Worm (Caenorhabditis elegans) whole organism, young adult: ENCODE measurements around the gene ZK686.6.
A peak's percentile ranks its signal among the peaks of the same experiment; 100 is the strongest.

Experiments
- B0336.3 ChIP-seq: fragments of 200-800 bp; sonication (Bioruptor generic); IDR thresholded peaks from 2 replicates; pipeline ENCODE4 v1.3.6; 2022; ENCODE audit warnings: missing genetic modification characterization, missing compliant biosample characterization
- F10E7.11 ChIP-seq: sonication (generic microtip); optimal IDR thresholded peaks from 2 replicates; lab custom pipeline; 2017; ENCODE audit warnings: mild to moderate bottlenecking, missing genetic modification characterization, moderate library complexity, missing compliant biosample characterization
- F33H1.4 ChIP-seq: fragments of 200-800 bp; sonication (Bioruptor generic); IDR thresholded peaks from 2 replicates; pipeline ENCODE4 v1.3.6; 2022; ENCODE audit warnings: missing genetic modification reagents, missing genetic modification characterization, missing compliant biosample characterization
- F39B2.1 ChIP-seq: fragments of 200-800 bp; sonication (Bioruptor generic); IDR thresholded peaks from 2 replicates; pipeline ENCODE4 v1.3.6; 2022; ENCODE audit warnings: missing genetic modification reagents, missing genetic modification characterization, missing compliant biosample characterization
- F49E8.2 ChIP-seq: sonication (generic microtip); optimal IDR thresholded peaks from 3 replicates; lab custom pipeline; 2017; ENCODE audit warnings: missing genetic modification characterization, mild to moderate bottlenecking, missing compliant biosample characterization, antibody characterized with exemption, moderate library complexity; ENCODE audit not compliant: insufficient read depth
- F55B11.4 ChIP-seq: sonication (generic microtip); optimal IDR thresholded peaks from 2 replicates; lab custom pipeline; 2016; ENCODE audit warnings: missing compliant biosample characterization, missing genetic modification characterization, borderline replicate concordance; ENCODE audit not compliant: insufficient read depth
- F57A8.1 ChIP-seq: fragments of 200-800 bp; sonication (Bioruptor generic); optimal IDR thresholded peaks from 2 replicates; lab custom pipeline; 2018; ENCODE audit warnings: mild to moderate bottlenecking, missing genetic modification characterization, moderate library complexity, missing compliant biosample characterization
- T26A5.8 ChIP-seq: sonication (generic microtip); optimal IDR thresholded peaks from 2 replicates; lab custom pipeline; 2016; ENCODE audit warnings: missing genetic modification characterization, missing compliant biosample characterization
- Y56A3A.18 ChIP-seq: fragments of 200-800 bp; sonication (Bioruptor generic); IDR thresholded peaks from 2 replicates; pipeline ENCODE4 v1.3.6; 2022; ENCODE audit warnings: missing genetic modification reagents, missing genetic modification characterization, missing compliant biosample characterization
- ZK185.1 ChIP-seq: sonication (generic microtip); optimal IDR thresholded peaks from 2 replicates; lab custom pipeline; 2016; ENCODE audit warnings: mild to moderate bottlenecking, missing genetic modification characterization, missing compliant biosample characterization; ENCODE audit not compliant: poor library complexity, severe bottlenecking
- ama-1 ChIP-seq, 3 experiments: fragments of 150-350 bp in 1 of 3; sonication (generic microtip) in 2 of 3; optimal IDR thresholded peaks; 2 replicates each; lab custom pipeline; 2014 to 2018; ENCODE audit warnings: missing biosample characterization in 2 of 3, missing genetic modification characterization in 2 of 3, missing genetic modification reagents in 2 of 3
- attf-3 ChIP-seq: fragments of 200-800 bp; sonication (Bioruptor generic); conservative IDR thresholded peaks from 2 replicates; pipeline ENCODE4 v1.3.6; 2022; ENCODE audit warnings: missing genetic modification reagents, missing genetic modification characterization, missing compliant biosample characterization
- cebp-1 ChIP-seq, 2 experiments: fragments of 200-800 bp in 1 of 2; sonication (Bioruptor generic) in 1 of 2; sonication (generic microtip) in 1 of 2; IDR thresholded peaks in 1 of 2; optimal IDR thresholded peaks in 1 of 2; 2 replicates each; pipeline versions ENCODE4 v1.3.6 to Lab custom; 2017 to 2022; ENCODE audit warnings: missing compliant biosample characterization in 2 of 2, missing genetic modification characterization in 2 of 2, mild to moderate bottlenecking in 1 of 2, missing genetic modification reagents in 1 of 2, moderate library complexity in 1 of 2
- cebp-2 ChIP-seq: fragments of 200-800 bp; sonication (Bioruptor generic); IDR thresholded peaks from 2 replicates; pipeline ENCODE4 v1.3.6; 2022; ENCODE audit warnings: missing genetic modification characterization, missing compliant biosample characterization
- ceh-79 ChIP-seq: sonication (generic microtip); optimal IDR thresholded peaks from 2 replicates; lab custom pipeline; 2017; ENCODE audit warnings: mild to moderate bottlenecking, missing genetic modification characterization, missing compliant biosample characterization
- ceh-91 ChIP-seq: fragments of 200-800 bp; sonication (Bioruptor generic); IDR thresholded peaks from 2 replicates; pipeline ENCODE4 v1.3.6; 2022; ENCODE audit warnings: missing genetic modification reagents, missing genetic modification characterization, missing compliant biosample characterization
- chd-7 ChIP-seq: sonication (generic microtip); optimal IDR thresholded peaks from 2 replicates; lab custom pipeline; 2016; ENCODE audit warnings: mild to moderate bottlenecking, missing genetic modification characterization, moderate library complexity, missing compliant biosample characterization
- ets-4 ChIP-seq: fragments of 200-800 bp; sonication (Bioruptor generic); optimal IDR thresholded peaks from 2 replicates; lab custom pipeline; 2018; ENCODE audit warnings: mild to moderate bottlenecking, missing genetic modification characterization, missing compliant biosample characterization
- fkh-3 ChIP-seq: sonication (generic microtip); optimal IDR thresholded peaks from 2 replicates; lab custom pipeline; 2016; ENCODE audit warnings: mild to moderate bottlenecking, missing genetic modification characterization, missing compliant biosample characterization
- gei-17 ChIP-seq: fragments of 200-800 bp; sonication (Bioruptor generic); optimal IDR thresholded peaks from 2 replicates; lab custom pipeline; 2018; ENCODE audit warnings: mild to moderate bottlenecking, missing genetic modification characterization, missing compliant biosample characterization
- him-1 ChIP-seq: sonication (generic microtip); optimal IDR thresholded peaks from 2 replicates; lab custom pipeline; 2016; ENCODE audit warnings: missing genotype, missing genetic modification reagents, missing genetic modification characterization, missing compliant biosample characterization
- hmg-1.2 ChIP-seq: fragments of 200-800 bp; sonication (Bioruptor generic); IDR thresholded peaks from 2 replicates; pipeline ENCODE4 v1.3.6; 2022; ENCODE audit warnings: missing genetic modification reagents, missing genetic modification characterization, missing compliant biosample characterization
- hrde-1 ChIP-seq: sonication (generic microtip); optimal IDR thresholded peaks from 2 replicates; lab custom pipeline; 2016; ENCODE audit warnings: missing genetic modification characterization, mild to moderate bottlenecking, missing compliant biosample characterization, moderate library complexity, missing genotype, missing genetic modification reagents, borderline replicate concordance
- hsf-1 ChIP-seq: fragments of 200-800 bp; sonication (Bioruptor generic); IDR thresholded peaks from 2 replicates; pipeline ENCODE4 v1.3.6; 2022; ENCODE audit warnings: missing genetic modification reagents, missing genetic modification characterization, missing compliant biosample characterization
- lin-54 ChIP-seq: fragments of 200-800 bp; sonication (Bioruptor generic); optimal IDR thresholded peaks from 2 replicates; lab custom pipeline; 2018; ENCODE audit warnings: mild to moderate bottlenecking, missing genetic modification characterization, missing compliant biosample characterization
- lsl-1 ChIP-seq: fragments of 200-800 bp; sonication (Bioruptor generic); optimal IDR thresholded peaks from 2 replicates; lab custom pipeline; 2018; ENCODE audit warnings: mild to moderate bottlenecking, missing genetic modification characterization, moderate library complexity, missing compliant biosample characterization
- madf-3 ChIP-seq: fragments of 200-800 bp; sonication (Bioruptor generic); IDR thresholded peaks from 2 replicates; pipeline ENCODE4 v1.3.6; 2022; ENCODE audit warnings: missing genetic modification reagents, missing genetic modification characterization, missing compliant biosample characterization
- mcd-1 ChIP-seq: fragments of 200-800 bp; sonication (Bioruptor generic); IDR thresholded peaks from 2 replicates; pipeline ENCODE4 v1.3.6; 2022; ENCODE audit warnings: missing genetic modification reagents, missing genetic modification characterization, missing compliant biosample characterization
- mes-4 ChIP-seq: sonication (generic microtip); optimal IDR thresholded peaks from 2 replicates; lab custom pipeline; 2016; ENCODE audit warnings: missing genotype, missing genetic modification characterization, missing compliant biosample characterization
- rpc-1 ChIP-seq, 2 experiments: fragments of 150-350 bp in 1 of 2; sonication (generic microtip) in 1 of 2; optimal IDR thresholded peaks; 2 replicates each; lab custom pipeline; 2014 to 2018; ENCODE audit warnings: missing biosample characterization in 1 of 2, missing genetic modification characterization in 1 of 2, missing genetic modification reagents in 1 of 2, missing genotype in 1 of 2
- snpc-4 ChIP-seq, 5 experiments: fragments of 150-350 bp in 1 of 5; sonication (generic microtip) in 4 of 5; optimal IDR thresholded peaks; 2 replicates each; lab custom pipeline; 2014 to 2018; ENCODE audit warnings: missing genetic modification characterization in 5 of 5, missing biosample characterization in 3 of 5, antibody characterized with exemption in 2 of 5, mild to moderate bottlenecking in 2 of 5, missing compliant biosample characterization in 2 of 5, missing genotype in 2 of 5, moderate library complexity in 2 of 5, missing genetic modification reagents in 1 of 5
- somi-1 ChIP-seq: fragments of 200-800 bp; sonication (Bioruptor generic); optimal IDR thresholded peaks from 2 replicates; lab custom pipeline; 2018; ENCODE audit warnings: mild to moderate bottlenecking, missing genetic modification characterization, missing compliant biosample characterization
- tbp1 ChIP-seq: fragments of 200-800 bp; sonication (Bioruptor generic); optimal IDR thresholded peaks from 2 replicates; lab custom pipeline; 2018; ENCODE audit warnings: mild to moderate bottlenecking, missing genetic modification characterization, missing compliant biosample characterization
- xnd-1 ChIP-seq: sonication (generic microtip); optimal IDR thresholded peaks from 2 replicates; lab custom pipeline; 2016; ENCODE audit warnings: missing genotype, missing genetic modification reagents, missing genetic modification characterization, missing compliant biosample characterization
- zim-3 ChIP-seq: sonication (generic microtip); optimal IDR thresholded peaks from 2 replicates; lab custom pipeline; 2017; ENCODE audit warnings: mild to moderate bottlenecking, missing genetic modification characterization, moderate library complexity, missing compliant biosample characterization
- ztf-25 ChIP-seq: fragments of 200-800 bp; sonication (Bioruptor generic); IDR thresholded peaks from 2 replicates; pipeline ENCODE4 v1.3.6; 2022; ENCODE audit warnings: missing genetic modification reagents, missing genetic modification characterization, missing compliant biosample characterization
- ztf-3 ChIP-seq: fragments of 200-800 bp; sonication (Bioruptor generic); optimal IDR thresholded peaks from 2 replicates; lab custom pipeline; 2018; ENCODE audit warnings: mild to moderate bottlenecking, missing genetic modification characterization, missing compliant biosample characterization

ZK686.6 gene

ce11 chrIII:7780566-7781238 is 7.9 kb upstream of the ZK686.6 start:
- TF ChIP-seq ztf-25 (GFP tag; lab: Robert Waterston, UW) = no peak
- no peak for TF ChIP-seq Y56A3A.18 (GFP tag; lab: Robert Waterston, UW)
- TF ChIP-seq F57A8.1 (GFP tag; lab: Kevin White, UChicago) = no peak
- no peak for TF ChIP-seq zim-3
- no peak for TF ChIP-seq gei-17 (GFP tag; lab: Kevin White, UChicago)
- no peak for TF ChIP-seq F10E7.11 (tag; lab: Kevin White, UChicago)
- no peak for TF ChIP-seq chd-7
- TF ChIP-seq hmg-1.2 = no peak
- no peak for TF ChIP-seq attf-3 (GFP tag; lab: Robert Waterston, UW)
- TF ChIP-seq ZK185.1 (tag; lab: Kevin White, UChicago) = no peak
- TF ChIP-seq madf-3 (GFP tag; lab: Robert Waterston, UW) = no peak
- TF ChIP-seq ama-1 (optimal IDR thresholded peaks at IDR 0.05; lab: Kevin White, UChicago) = no peak
- no peak for TF ChIP-seq ama-1 (GFP tag; optimal IDR thresholded peaks at IDR 0.05; lab: Kevin White, UChicago)
- no peak for TF ChIP-seq ceh-91 (GFP tag; lab: Robert Waterston, UW)
- no peak for TF ChIP-seq F55B11.4
- no peak for TF ChIP-seq somi-1 (GFP tag; lab: Kevin White, UChicago)
- TF ChIP-seq cebp-1 (GFP tag; IDR thresholded peaks at IDR 0.05; lab: Robert Waterston, UW) = no peak
- no peak for TF ChIP-seq cebp-1 (tag; optimal IDR thresholded peaks at IDR 0.05; lab: Kevin White, UChicago)
- TF ChIP-seq cebp-2 (GFP tag; lab: Robert Waterston, UW) = no peak
- TF ChIP-seq F33H1.4 (GFP tag; lab: Robert Waterston, UW) = no peak
- TF ChIP-seq ets-4 (GFP tag; lab: Kevin White, UChicago) = no peak
- TF ChIP-seq ceh-79 (tag; lab: Kevin White, UChicago) = no peak

ce11 chrIII:7779313-7779712 is 6.5 kb upstream of the ZK686.6 start:
- TF ChIP-seq mcd-1 (GFP tag; lab: Robert Waterston, UW) = no peak
- TF ChIP-seq F10E7.11 (tag; lab: Kevin White, UChicago) = no peak
- TF ChIP-seq Y56A3A.18 (GFP tag; lab: Robert Waterston, UW) = no peak
- TF ChIP-seq somi-1 (GFP tag; lab: Kevin White, UChicago) = no peak
- no peak for TF ChIP-seq T26A5.8 (tag; lab: Kevin White, UChicago)

DNA sequence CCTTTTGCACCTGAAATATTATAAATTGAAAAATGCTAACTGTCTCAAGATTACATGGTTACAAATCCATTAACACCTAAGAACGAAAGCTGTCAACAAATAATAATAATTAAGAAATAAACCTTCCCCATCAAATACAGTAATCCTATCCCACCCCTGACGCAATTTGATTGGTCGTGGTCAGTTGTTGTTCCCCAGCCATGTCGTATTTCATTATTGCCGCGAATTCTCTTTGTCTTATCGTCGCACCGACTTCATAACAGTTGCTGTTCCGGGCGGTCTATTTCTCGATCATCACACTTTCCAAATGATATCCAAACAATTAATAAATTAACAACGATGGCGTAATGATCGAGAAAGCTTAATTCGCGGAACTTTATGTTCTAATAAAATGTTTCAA is 5.7 kb upstream of the ZK686.6 start:
- TF ChIP-seq rpc-1 (optimal IDR thresholded peaks at IDR 0.05; lab: Kevin White, UChicago) (no peak), rpc-1 (tag; optimal IDR thresholded peaks at IDR 0.05; lab: Kevin White, UChicago) (no peak), tbp1 (no peak), chd-7 (no peak), gei-17 (GFP tag; lab: Kevin White, UChicago) (no peak), lin-54 (GFP tag; lab: Kevin White, UChicago) (no peak), ztf-3 (GFP tag; lab: Kevin White, UChicago) (no peak), F55B11.4 (no peak), xnd-1 (tag; lab: Kevin White, UChicago) (no peak)

DNA sequence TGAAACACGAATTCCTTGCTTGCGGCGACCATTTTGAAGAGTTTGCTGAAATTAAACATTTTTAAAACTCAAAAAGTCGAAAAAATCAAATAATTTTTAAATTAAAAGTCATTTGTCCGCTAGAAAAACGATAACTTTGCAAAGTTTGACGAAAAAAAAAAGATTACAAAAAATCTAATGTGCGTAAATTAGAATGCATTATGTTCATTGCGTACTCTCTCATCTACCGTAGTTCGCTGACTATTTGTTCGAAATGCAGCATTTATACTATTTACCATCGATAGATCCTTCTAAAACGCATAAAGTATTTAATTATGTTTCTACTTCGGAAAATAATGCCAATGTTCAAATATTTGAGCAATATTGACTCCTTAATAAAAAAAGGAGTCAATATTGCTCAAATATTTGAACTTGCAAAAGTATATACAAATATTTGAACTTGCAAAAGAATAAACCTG is 3.2 kb upstream of the ZK686.6 start, which contains the start of gene bath-15:
bath-15 (minus strand) TSS at position 51 of the 458 bp plus-strand sequence.
- TF ChIP-seq F39B2.1 (GFP tag; lab: Robert Waterston, UW) (no peak), lsl-1 (GFP tag; lab: Kevin White, UChicago) (peak; percentile 61)

- TF ChIP-seq snpc-4 (GFP tag; optimal IDR thresholded peaks at IDR 0.05; lab: Kevin White, UChicago) (no peak), snpc-4 (tag; optimal IDR thresholded peaks at IDR 0.05; lab: Kevin White, UChicago) (no peak), ama-1 (optimal IDR thresholded peaks at IDR 0.05; lab: Kevin White, UChicago) (no peak), ama-1 (GFP tag; optimal IDR thresholded peaks at IDR 0.05; lab: Kevin White, UChicago) (peak in 1 of 2 experiments; percentile 36), fkh-3 (tag; lab: Kevin White, UChicago) (no peak), hrde-1 (tag; lab: Kevin White, UChicago) (peak; percentile 36), mes-4 (no peak), hsf-1 (GFP tag; lab: Robert Waterston, UW) (peak; percentile 61; the same call in 1 of the 2 replicates), F49E8.2 (peak; percentile 12), B0336.3 (no peak; the same call in 1 of the 2 replicates), him-1 (peak; percentile 59)
Observed at ce11 chrIII:7773791-7774190, 990 bp upstream of the ZK686.6 start.
